Worm (Caenorhabditis elegans) whole organism, young adult: ENCODE data around the gene T05A12.3.

Experiments used
- B0019.2 ChIP-seq: fragments of 200-800 bp; sonication (Bioruptor generic); conservative IDR thresholded peaks from 2 replicates; pipeline ENCODE4 v1.3.6; 2022; ENCODE audit warnings: missing genetic modification reagents, missing genetic modification characterization, missing compliant biosample characterization
- C17E4.6 ChIP-seq: fragments of 200-800 bp; sonication (Bioruptor generic); IDR thresholded peaks from 2 replicates; pipeline ENCODE4 v1.3.6; 2022; ENCODE audit warnings: missing genetic modification reagents, missing genetic modification characterization, missing compliant biosample characterization
- D2030.7 ChIP-seq: fragments of 200-800 bp; sonication (Bioruptor generic); IDR thresholded peaks from 2 replicates; pipeline ENCODE4 v1.3.6; 2022; ENCODE audit warnings: missing genetic modification reagents, missing genetic modification characterization, missing compliant biosample characterization
- F33H1.4 ChIP-seq: fragments of 200-800 bp; sonication (Bioruptor generic); IDR thresholded peaks from 2 replicates; pipeline ENCODE4 v1.3.6; 2022; ENCODE audit warnings: missing genetic modification reagents, missing genetic modification characterization, missing compliant biosample characterization
- F39B2.1 ChIP-seq: fragments of 200-800 bp; sonication (Bioruptor generic); IDR thresholded peaks from 2 replicates; pipeline ENCODE4 v1.3.6; 2022; ENCODE audit warnings: missing genetic modification reagents, missing genetic modification characterization, missing compliant biosample characterization
- F49E8.2 ChIP-seq: sonication (generic microtip); optimal IDR thresholded peaks from 3 replicates; lab custom pipeline; 2017; ENCODE audit warnings: missing genetic modification characterization, mild to moderate bottlenecking, missing compliant biosample characterization, antibody characterized with exemption, moderate library complexity; ENCODE audit not compliant: insufficient read depth
- F55B11.4 ChIP-seq: sonication (generic microtip); optimal IDR thresholded peaks from 2 replicates; lab custom pipeline; 2016; ENCODE audit warnings: missing compliant biosample characterization, missing genetic modification characterization, borderline replicate concordance; ENCODE audit not compliant: insufficient read depth
- K12H6.12 ChIP-seq: fragments of 200-800 bp; sonication (Bioruptor generic); optimal IDR thresholded peaks from 2 replicates; lab custom pipeline; 2018; ENCODE audit warnings: mild to moderate bottlenecking, missing genetic modification characterization, missing compliant biosample characterization
- T07F8.4 ChIP-seq: sonication (generic microtip); optimal IDR thresholded peaks from 2 replicates; lab custom pipeline; 2016; ENCODE audit warnings: mild to moderate bottlenecking, missing genetic modification characterization, moderate library complexity, missing compliant biosample characterization
- Y79H2A.3 ChIP-seq: fragments of 200-800 bp; sonication (Bioruptor generic); conservative IDR thresholded peaks from 2 replicates; pipeline ENCODE4 v1.3.6; 2022; ENCODE audit warnings: missing genetic modification reagents, missing genetic modification characterization, missing compliant biosample characterization
- attf-5 ChIP-seq: fragments of 200-800 bp; sonication (Bioruptor generic); optimal IDR thresholded peaks from 2 replicates; lab custom pipeline; 2018; ENCODE audit warnings: mild to moderate bottlenecking, missing genetic modification characterization, missing compliant biosample characterization
- bed-1 ChIP-seq: fragments of 200-800 bp; sonication (Bioruptor generic); IDR thresholded peaks from 2 replicates; pipeline ENCODE4 v1.3.6; 2022; ENCODE audit warnings: missing genetic modification reagents, missing genetic modification characterization, missing compliant biosample characterization
- cebp-1 ChIP-seq, 2 experiments: fragments of 200-800 bp in 1 of 2; sonication (Bioruptor generic) in 1 of 2; sonication (generic microtip) in 1 of 2; IDR thresholded peaks in 1 of 2; optimal IDR thresholded peaks in 1 of 2; 2 replicates each; pipeline versions ENCODE4 v1.3.6 to Lab custom; 2017 to 2022; ENCODE audit warnings: missing compliant biosample characterization in 2 of 2, missing genetic modification characterization in 2 of 2, mild to moderate bottlenecking in 1 of 2, missing genetic modification reagents in 1 of 2, moderate library complexity in 1 of 2
- ceh-91 ChIP-seq: fragments of 200-800 bp; sonication (Bioruptor generic); IDR thresholded peaks from 2 replicates; pipeline ENCODE4 v1.3.6; 2022; ENCODE audit warnings: missing genetic modification reagents, missing genetic modification characterization, missing compliant biosample characterization
- die-1 ChIP-seq: sonication (generic microtip); optimal IDR thresholded peaks from 2 replicates; lab custom pipeline; 2016; ENCODE audit warnings: missing genotype, mild to moderate bottlenecking, missing genetic modification characterization, missing compliant biosample characterization
- dpff-1 ChIP-seq: sonication (generic microtip); optimal IDR thresholded peaks from 2 replicates; lab custom pipeline; 2017; ENCODE audit warnings: mild to moderate bottlenecking, missing genetic modification characterization, missing compliant biosample characterization
- dpl-1 ChIP-seq: fragments of 150-350 bp; optimal IDR thresholded peaks from 2 replicates; lab custom pipeline; 2014; ENCODE audit warnings: missing biosample characterization, missing genetic modification reagents, missing genetic modification characterization
- efl-1 ChIP-seq: fragments of 150-350 bp; optimal IDR thresholded peaks from 2 replicates; lab custom pipeline; 2014; ENCODE audit warnings: missing biosample characterization, missing genetic modification reagents, missing genetic modification characterization
- egrh-3 ChIP-seq: fragments of 200-800 bp; sonication (Bioruptor generic); IDR thresholded peaks from 2 replicates; pipeline ENCODE4 v1.3.6; 2022; ENCODE audit warnings: missing genetic modification reagents, missing genetic modification characterization, missing compliant biosample characterization
- ets-4 ChIP-seq: fragments of 200-800 bp; sonication (Bioruptor generic); optimal IDR thresholded peaks from 2 replicates; lab custom pipeline; 2018; ENCODE audit warnings: mild to moderate bottlenecking, missing genetic modification characterization, missing compliant biosample characterization
- him-1 ChIP-seq: sonication (generic microtip); optimal IDR thresholded peaks from 2 replicates; lab custom pipeline; 2016; ENCODE audit warnings: missing genotype, missing genetic modification reagents, missing genetic modification characterization, missing compliant biosample characterization
- hlh-12 ChIP-seq: sonication (generic microtip); optimal IDR thresholded peaks from 2 replicates; lab custom pipeline; 2016; ENCODE audit warnings: missing genetic modification characterization, missing compliant biosample characterization
- hmg-20 ChIP-seq: fragments of 200-800 bp; sonication (Bioruptor generic); IDR thresholded peaks from 2 replicates; pipeline ENCODE4 v1.3.6; 2022; ENCODE audit warnings: missing genetic modification reagents, missing genetic modification characterization, missing compliant biosample characterization
- lag-1 ChIP-seq: fragments of 200-800 bp; sonication (Bioruptor generic); IDR thresholded peaks from 2 replicates; pipeline ENCODE4 v1.3.6; 2022; ENCODE audit warnings: missing genetic modification reagents, missing genetic modification characterization, missing compliant biosample characterization
- lin-35 ChIP-seq, 3 experiments: fragments of 150-350 bp in 2 of 3; sonication (generic microtip) in 1 of 3; optimal IDR thresholded peaks; 2 replicates each; lab custom pipeline; 2014 to 2018; ENCODE audit warnings: missing biosample characterization in 3 of 3, missing genetic modification characterization in 3 of 3, missing genetic modification reagents in 3 of 3
- lir-1 ChIP-seq: fragments of 200-800 bp; sonication (Bioruptor generic); conservative IDR thresholded peaks from 2 replicates; pipeline ENCODE4 v1.3.6; 2022; ENCODE audit warnings: missing genetic modification reagents, missing genetic modification characterization, missing compliant biosample characterization
- lsl-1 ChIP-seq: fragments of 200-800 bp; sonication (Bioruptor generic); optimal IDR thresholded peaks from 2 replicates; lab custom pipeline; 2018; ENCODE audit warnings: mild to moderate bottlenecking, missing genetic modification characterization, moderate library complexity, missing compliant biosample characterization
- madf-6 ChIP-seq: fragments of 200-800 bp; sonication (Bioruptor generic); IDR thresholded peaks from 2 replicates; pipeline ENCODE4 v1.3.6; 2022; ENCODE audit warnings: missing genetic modification reagents, missing genetic modification characterization, missing compliant biosample characterization
- madf-8 ChIP-seq: fragments of 200-800 bp; sonication (Bioruptor generic); conservative IDR thresholded peaks from 2 replicates; pipeline ENCODE4 v1.3.6; 2022; ENCODE audit warnings: missing genetic modification reagents, missing genetic modification characterization, missing compliant biosample characterization
- pbrm-1 ChIP-seq: fragments of 200-800 bp; sonication (Bioruptor generic); IDR thresholded peaks from 2 replicates; pipeline ENCODE4 v1.3.6; 2022; ENCODE audit warnings: missing genetic modification reagents, missing genetic modification characterization, missing compliant biosample characterization
- snpc-1.1 ChIP-seq: sonication (generic microtip); optimal IDR thresholded peaks from 2 replicates; lab custom pipeline; 2017; ENCODE audit warnings: missing genetic modification characterization, mild to moderate bottlenecking, missing compliant biosample characterization, antibody characterized with exemption, moderate library complexity, missing genotype, missing genetic modification reagents; ENCODE audit not compliant: insufficient read depth
- snpc-1.3 ChIP-seq: sonication (generic microtip); optimal IDR thresholded peaks from 2 replicates; lab custom pipeline; 2017; ENCODE audit warnings: missing genetic modification characterization, mild to moderate bottlenecking, missing compliant biosample characterization, antibody characterized with exemption, moderate library complexity, missing genotype, missing genetic modification reagents; ENCODE audit not compliant: insufficient read depth
- snpc-3.4 ChIP-seq: sonication (generic microtip); optimal IDR thresholded peaks from 2 replicates; lab custom pipeline; 2017; ENCODE audit warnings: missing genetic modification characterization, mild to moderate bottlenecking, missing compliant biosample characterization, antibody characterized with exemption, moderate library complexity, missing genotype, missing genetic modification reagents
- snpc-4 ChIP-seq, 5 experiments: fragments of 150-350 bp in 1 of 5; sonication (generic microtip) in 4 of 5; optimal IDR thresholded peaks; 2 replicates each; lab custom pipeline; 2014 to 2018; ENCODE audit warnings: missing genetic modification characterization in 5 of 5, missing biosample characterization in 3 of 5, antibody characterized with exemption in 2 of 5, mild to moderate bottlenecking in 2 of 5, missing compliant biosample characterization in 2 of 5, missing genotype in 2 of 5, moderate library complexity in 2 of 5, missing genetic modification reagents in 1 of 5
- unc-130 ChIP-seq: sonication (generic microtip); optimal IDR thresholded peaks from 2 replicates; lab custom pipeline; 2016; ENCODE audit warnings: missing genetic modification reagents, missing genetic modification characterization, missing compliant biosample characterization
- xnd-1 ChIP-seq: sonication (generic microtip); optimal IDR thresholded peaks from 2 replicates; lab custom pipeline; 2016; ENCODE audit warnings: missing genotype, missing genetic modification reagents, missing genetic modification characterization, missing compliant biosample characterization
- zim-3 ChIP-seq: sonication (generic microtip); optimal IDR thresholded peaks from 2 replicates; lab custom pipeline; 2017; ENCODE audit warnings: mild to moderate bottlenecking, missing genetic modification characterization, moderate library complexity, missing compliant biosample characterization
- ztf-22 ChIP-seq: fragments of 200-800 bp; sonication (Bioruptor generic); optimal IDR thresholded peaks from 2 replicates; lab custom pipeline; 2018; ENCODE audit warnings: mild to moderate bottlenecking, missing genetic modification characterization, moderate library complexity, missing compliant biosample characterization

T05A12.3 gene

DNA sequence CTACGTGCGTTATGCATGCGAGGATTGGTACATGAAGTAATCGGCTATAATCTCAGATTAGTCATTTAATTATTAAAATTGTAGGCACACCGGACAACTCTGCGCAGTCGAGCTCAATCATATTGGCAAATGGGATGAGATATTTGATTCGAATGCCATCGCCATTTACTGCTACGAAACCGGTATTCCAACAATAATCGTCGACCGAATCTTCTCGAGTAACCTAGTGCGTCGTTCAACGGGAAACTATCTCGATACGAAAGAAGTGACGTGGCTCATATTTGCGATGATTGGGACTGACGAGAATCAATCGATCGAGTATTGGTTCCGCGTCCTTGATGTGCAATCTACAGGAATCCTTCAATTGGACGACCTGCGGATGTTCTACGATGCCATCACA is 17.2 kb upstream of the T05A12.3 start:
- TF ChIP-seq ztf-22 (no peak), B0019.2 (GFP tag; lab: Robert Waterston, UW) (no peak), egrh-3 (GFP tag; lab: Robert Waterston, UW) (no peak), xnd-1 (tag; lab: Kevin White, UChicago) (no peak), F39B2.1 (GFP tag; lab: Robert Waterston, UW) (no peak), ets-4 (no peak), zim-3 (no peak), bed-1 (no peak), die-1 (tag; lab: Kevin White, UChicago) (no peak)

DNA sequence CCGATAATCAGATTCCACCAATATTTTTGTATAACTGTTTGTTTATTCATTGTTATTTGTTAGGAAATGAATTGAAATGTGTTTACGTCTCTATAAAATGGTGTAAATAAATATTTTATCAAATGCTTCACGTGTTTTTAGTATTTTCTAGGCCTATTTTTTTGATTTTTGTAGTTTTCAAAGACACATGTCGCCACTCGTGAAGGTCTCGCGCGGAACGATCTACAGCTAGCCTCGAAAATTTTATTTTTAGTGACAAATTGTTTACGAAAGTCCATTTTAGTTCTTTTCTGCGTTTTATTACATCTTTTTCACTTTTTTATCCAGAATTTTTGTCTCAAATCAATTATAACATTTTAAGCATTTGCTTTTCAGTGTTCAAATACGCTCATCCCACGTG is 16.1 kb upstream of the T05A12.3 start, which contains the start of gene T22D1.5:
TSS of gene T22D1.5 (plus strand) at position 376 of the 400 bp plus-strand sequence.
- TF ChIP-seq D2030.7 (GFP tag; lab: Robert Waterston, UW) (peak; percentile 86), hlh-12 (no peak), F33H1.4 (GFP tag; lab: Robert Waterston, UW) (peak; percentile 93), lag-1 (no peak), dpff-1 (tag; lab: Kevin White, UChicago) (no peak), madf-6 (GFP tag; lab: Robert Waterston, UW) (peak; percentile 97), lsl-1 (GFP tag; lab: Kevin White, UChicago) (peak; percentile 91), ceh-91 (peak; percentile 69), lin-35 (GFP tag; optimal IDR thresholded peaks at IDR 0.05; lab: Kevin White, UChicago) (peak in 1 of 3 experiments; percentile 18), dpl-1 (GFP tag; lab: Kevin White, UChicago) (peak; percentile 57), snpc-1.3 (no peak), efl-1 (GFP tag; lab: Kevin White, UChicago) (peak; percentile 94), madf-8 (GFP tag; lab: Robert Waterston, UW) (peak; percentile 95), K12H6.12 (tag; lab: Kevin White, UChicago) (no peak), T07F8.4 (no peak), snpc-3.4 (peak; percentile 82), Y79H2A.3 (GFP tag; lab: Robert Waterston, UW) (no peak), snpc-1.1 (tag; lab: Kevin White, UChicago) (peak; percentile 50), unc-130 (GFP tag; lab: Kevin White, UChicago) (no peak), him-1 (tag; lab: Kevin White, UChicago) (peak; percentile 11), snpc-4 (GFP tag; optimal IDR thresholded peaks at IDR 0.05; lab: Kevin White, UChicago) (peak; percentile 61), snpc-4 (tag; optimal IDR thresholded peaks at IDR 0.05; lab: Kevin White, UChicago) (peak in 3 of 4 experiments; percentile 70 to 83 (median 77)), cebp-1 (GFP tag; IDR thresholded peaks at IDR 0.05; lab: Robert Waterston, UW) (no peak), cebp-1 (tag; optimal IDR thresholded peaks at IDR 0.05; lab: Kevin White, UChicago) (no peak), F55B11.4 (no peak), attf-5 (GFP tag; lab: Kevin White, UChicago) (no peak), pbrm-1 (GFP tag; lab: Robert Waterston, UW) (no peak), C17E4.6 (GFP tag; lab: Robert Waterston, UW) (0 out of 2 replicates have a peak, but pooled peaks have one; percentile 39), F49E8.2 (peak; percentile 9), xnd-1 (tag; lab: Kevin White, UChicago) (peak; percentile 92), lir-1 (GFP tag; lab: Robert Waterston, UW) (no peak), hmg-20 (GFP tag; lab: Robert Waterston, UW) (no peak)
